Fruit fly (Drosophila melanogaster) whole organism, embryonic: ENCODE data around the gene Kr-h1.
A peak's percentile ranks its signal among the peaks of the same experiment; 100 is the strongest.

Source experiments
- Ada2b ChIP-seq: fragments of 200-800 bp; sonication (Bioruptor generic); IDR thresholded peaks from 2 replicates; pipeline ENCODE4 v1.3.6; 2022; ENCODE audit warnings: missing biosample characterization, missing genetic modification characterization
- Adf1 ChIP-seq: fragments of 200-800 bp; sonication (Bioruptor generic); IDR thresholded peaks from 2 replicates; pipeline ENCODE4 v1.3.6; 2022; ENCODE audit warnings: missing biosample characterization, missing genetic modification characterization
- Aef1 ChIP-seq: fragments of 200-800 bp; sonication (Bioruptor generic); IDR thresholded peaks from 3 replicates; pipeline ENCODE4 v1.3.6; 2022; ENCODE audit warnings: missing biosample characterization, missing genetic modification characterization
- Atf6 ChIP-seq: fragments of 200-800 bp; sonication (Bioruptor generic); IDR thresholded peaks from 2 replicates; pipeline ENCODE4 v1.3.6; 2022; ENCODE audit warnings: missing biosample characterization, missing genetic modification characterization
- B-H2 ChIP-seq: fragments of 200-800 bp; sonication (Bioruptor generic); optimal IDR thresholded peaks from 2 replicates; lab custom pipeline; 2018; ENCODE audit warnings: missing biosample characterization, mild to moderate bottlenecking, missing genetic modification characterization
- Bgb ChIP-seq: fragments of 200-800 bp; sonication (Bioruptor generic); IDR thresholded peaks from 2 replicates; pipeline ENCODE4 v1.3.6; 2022; ENCODE audit warnings: missing biosample characterization, missing genetic modification characterization; ENCODE audit not compliant: partially characterized antibody
- Blimp-1 ChIP-seq: fragments of 200-800 bp; sonication (Bioruptor generic); optimal IDR thresholded peaks from 3 replicates; lab custom pipeline; 2018; ENCODE audit warnings: missing biosample characterization, missing genetic modification characterization, mild to moderate bottlenecking, moderate library complexity, missing genetic modification reagents
- Bteb2 ChIP-seq: fragments of 200-800 bp; sonication (Bioruptor generic); optimal IDR thresholded peaks from 2 replicates; lab custom pipeline; 2016; ENCODE audit warnings: missing biosample characterization, missing genetic modification characterization
- CG12769 ChIP-seq: fragments of 200-800 bp; sonication (Bioruptor generic); optimal IDR thresholded peaks from 2 replicates; lab custom pipeline; 2019; ENCODE audit warnings: missing biosample characterization, mild to moderate bottlenecking, missing genetic modification characterization, moderate library complexity
- CG13894 ChIP-seq: fragments of 200-800 bp; sonication (Bioruptor generic); optimal IDR thresholded peaks from 3 replicates; lab custom pipeline; 2018; ENCODE audit warnings: missing biosample characterization, mild to moderate bottlenecking, missing genetic modification characterization, moderate library complexity
- CG17612 ChIP-seq: fragments of 200-800 bp; sonication (Bioruptor generic); IDR thresholded peaks from 2 replicates; pipeline ENCODE4 v1.3.6; 2022; ENCODE audit warnings: missing biosample characterization, missing genetic modification characterization
- CG18599 ChIP-seq: fragments of 200-800 bp; sonication (Bioruptor generic); optimal IDR thresholded peaks from 3 replicates; lab custom pipeline; 2017; ENCODE audit warnings: missing biosample characterization, missing genetic modification characterization, mild to moderate bottlenecking, moderate library complexity, missing genetic modification reagents
- CG18619 ChIP-seq: fragments of 200-800 bp; sonication (Bioruptor generic); optimal IDR thresholded peaks from 3 replicates; lab custom pipeline; 2017; ENCODE audit warnings: missing biosample characterization, mild to moderate bottlenecking, missing genetic modification characterization
- CG2678 ChIP-seq: fragments of 200-800 bp; sonication (Bioruptor generic); optimal IDR thresholded peaks from 3 replicates; lab custom pipeline; 2019; ENCODE audit warnings: missing biosample characterization, mild to moderate bottlenecking, missing genetic modification characterization, moderate library complexity
- CG31365 ChIP-seq: fragments of 200-800 bp; sonication (Bioruptor generic); optimal IDR thresholded peaks from 2 replicates; lab custom pipeline; 2018; ENCODE audit warnings: missing biosample characterization, mild to moderate bottlenecking, missing genetic modification characterization
- CG6765 ChIP-seq: fragments of 200-800 bp; sonication (Bioruptor generic); optimal IDR thresholded peaks from 3 replicates; lab custom pipeline; 2017; ENCODE audit warnings: missing biosample characterization, mild to moderate bottlenecking, missing genetic modification characterization
- CG8290 ChIP-seq, 3 experiments: fragments of 200-800 bp; sonication (Bioruptor generic); optimal IDR thresholded peaks; 2 replicates each; lab custom pipeline; 2016 to 2019; ENCODE audit warnings: missing biosample characterization in 3 of 3, missing genetic modification characterization in 3 of 3, mild to moderate bottlenecking in 2 of 3, moderate library complexity in 1 of 3
- E2f1 ChIP-seq: fragments of 200-800 bp; sonication (Bioruptor generic); IDR thresholded peaks from 2 replicates; pipeline ENCODE4 v1.3.6; 2022; ENCODE audit warnings: missing biosample characterization, missing genetic modification characterization
- MTF-1 ChIP-seq: fragments of 200-800 bp; sonication (Bioruptor generic); optimal IDR thresholded peaks from 2 replicates; lab custom pipeline; 2018; ENCODE audit warnings: missing biosample characterization, mild to moderate bottlenecking, missing genetic modification characterization, borderline replicate concordance
- Med ChIP-seq: fragments of 200-800 bp; sonication (Bioruptor generic); peaks from one replicate; lab custom pipeline; 2016; ENCODE audit warnings: missing biosample characterization, missing genetic modification characterization, mild to moderate bottlenecking, inconsistent platforms, moderate library complexity
- Nf-YB ChIP-seq: fragments of 200-800 bp; sonication (Bioruptor generic); optimal IDR thresholded peaks from 3 replicates; lab custom pipeline; 2019; ENCODE audit warnings: missing biosample characterization, mild to moderate bottlenecking, missing genetic modification characterization, moderate library complexity
- Oaz ChIP-seq: fragments of 200-800 bp; sonication (Bioruptor generic); IDR thresholded peaks from 2 replicates; pipeline ENCODE4 v1.3.6; 2022; ENCODE audit warnings: missing biosample characterization, missing genetic modification characterization
- Poxn ChIP-seq: fragments of 200-800 bp; sonication (Bioruptor generic); IDR thresholded peaks from 2 replicates; pipeline ENCODE4 v1.3.6; 2022; ENCODE audit warnings: missing biosample characterization, missing genetic modification characterization
- Trl ChIP-seq, 3 experiments: fragments of >200 bp in 2 of 3; fragments of 200-800 bp in 1 of 3; sonication (Bioruptor generic) in 1 of 3; optimal IDR thresholded peaks; 2 replicates in 1 of 3; 3 replicates in 2 of 3; lab custom pipeline; 2016 to 2017; ENCODE audit warnings: missing biosample characterization in 1 of 3, missing genetic modification characterization in 1 of 3
- abd-A ChIP-seq: fragments of 200-800 bp; sonication (Bioruptor generic); optimal IDR thresholded peaks from 3 replicates; lab custom pipeline; 2019; ENCODE audit warnings: missing biosample characterization, mild to moderate bottlenecking, missing genetic modification characterization, moderate library complexity
- az2 ChIP-seq: fragments of 200-800 bp; sonication (Bioruptor generic); optimal IDR thresholded peaks from 3 replicates; lab custom pipeline; 2016; ENCODE audit warnings: missing biosample characterization, missing genetic modification characterization
- bcd ChIP-seq: fragments of 200-800 bp; sonication (Bioruptor generic); optimal IDR thresholded peaks from 2 replicates; lab custom pipeline; 2017; ENCODE audit warnings: missing biosample characterization, mild to moderate bottlenecking, missing genetic modification characterization
- chinmo ChIP-seq: fragments of 200-800 bp; sonication (Bioruptor generic); IDR thresholded peaks from 4 replicates; pipeline ENCODE4 v1.3.6; 2022; ENCODE audit warnings: missing biosample characterization, missing genetic modification characterization; ENCODE audit not compliant: partially characterized antibody
- ci ChIP-seq: fragments of 200-800 bp; sonication (Bioruptor generic); IDR thresholded peaks from 3 replicates; pipeline ENCODE4 v1.3.6; 2022; ENCODE audit warnings: missing biosample characterization, missing genetic modification characterization
- crol ChIP-seq: fragments of 200-800 bp; sonication (Bioruptor generic); IDR thresholded peaks from 2 replicates; pipeline ENCODE4 v1.3.6; 2022; ENCODE audit warnings: missing biosample characterization, missing genetic modification characterization
- eyg ChIP-seq: fragments of 200-800 bp; sonication (Bioruptor generic); optimal IDR thresholded peaks from 3 replicates; lab custom pipeline; 2016; ENCODE audit warnings: missing biosample characterization, missing genetic modification characterization
- ftz-f1 ChIP-seq: fragments of 200-800 bp; sonication (Bioruptor generic); optimal IDR thresholded peaks from 2 replicates; lab custom pipeline; 2016; ENCODE audit warnings: missing biosample characterization, missing genetic modification characterization
- hkb ChIP-seq, 2 experiments: fragments of 200-800 bp in 1 of 2; fragments of >200 bp in 1 of 2; sonication (Bioruptor generic) in 1 of 2; IDR thresholded peaks in 1 of 2; optimal IDR thresholded peaks in 1 of 2; 2 replicates each; pipeline versions ENCODE4 v1.3.6 to Lab custom; 2017 to 2022; ENCODE audit warnings: missing biosample characterization in 1 of 2, missing genetic modification characterization in 1 of 2
- kni ChIP-seq: fragments of 200-800 bp; sonication (Bioruptor generic); optimal IDR thresholded peaks from 3 replicates; lab custom pipeline; 2017; ENCODE audit warnings: mild to moderate bottlenecking, missing biosample characterization, missing genetic modification reagents, missing genetic modification characterization
- mirr ChIP-seq: fragments of 200-800 bp; sonication (Bioruptor generic); optimal IDR thresholded peaks from 3 replicates; lab custom pipeline; 2018; ENCODE audit warnings: missing biosample characterization, mild to moderate bottlenecking, missing genetic modification characterization
- nerfin-2 ChIP-seq: fragments of 200-800 bp; sonication (Bioruptor generic); IDR thresholded peaks from 2 replicates; pipeline ENCODE4 v1.3.6; 2022; ENCODE audit warnings: missing biosample characterization, missing genetic modification characterization; ENCODE audit not compliant: partially characterized antibody
- onecut ChIP-seq: fragments of 200-800 bp; sonication (Bioruptor generic); IDR thresholded peaks from 2 replicates; pipeline ENCODE4 v1.3.6; 2022; ENCODE audit warnings: missing biosample characterization, missing genetic modification characterization
- p53 ChIP-seq: fragments of 200-800 bp; sonication (Bioruptor generic); optimal IDR thresholded peaks from 2 replicates; lab custom pipeline; 2016; ENCODE audit warnings: missing biosample characterization, missing genetic modification characterization
- pan ChIP-seq, 4 experiments: fragments of >200 bp in 3 of 4; fragments of 200-800 bp in 1 of 4; sonication (Bioruptor generic) in 1 of 4; optimal IDR thresholded peaks in 3 of 4; IDR thresholded peaks in 1 of 4; 2 replicates each; pipeline versions ENCODE4 v1.3.6 to Lab custom; 2017 to 2022; ENCODE audit warnings: missing biosample characterization in 2 of 4, missing genetic modification characterization in 2 of 4, mixed read lengths in 1 of 4
- pfk ChIP-seq: fragments of 200-800 bp; sonication (Bioruptor generic); optimal IDR thresholded peaks from 2 replicates; lab custom pipeline; 2018; ENCODE audit warnings: missing biosample characterization, mild to moderate bottlenecking, missing genetic modification characterization, moderate library complexity
- pita ChIP-seq: fragments of 200-800 bp; sonication (Bioruptor generic); optimal IDR thresholded peaks from 2 replicates; lab custom pipeline; 2017; ENCODE audit warnings: missing biosample characterization, mild to moderate bottlenecking, missing genetic modification characterization
- repo ChIP-seq: fragments of 200-800 bp; sonication (Bioruptor generic); optimal IDR thresholded peaks from 2 replicates; lab custom pipeline; 2016; ENCODE audit warnings: missing biosample characterization, missing genetic modification characterization
- rib ChIP-seq: fragments of 200-800 bp; sonication (Bioruptor generic); IDR thresholded peaks from 2 replicates; pipeline ENCODE4 v1.3.6; 2022; ENCODE audit warnings: missing biosample characterization, missing genetic modification characterization
- sd ChIP-seq: fragments of 200-800 bp; sonication (Bioruptor generic); optimal IDR thresholded peaks from 3 replicates; lab custom pipeline; 2018; ENCODE audit warnings: missing biosample characterization, mild to moderate bottlenecking, missing genetic modification characterization, moderate library complexity
- sim ChIP-seq: fragments of 200-800 bp; sonication (Bioruptor generic); IDR thresholded peaks from 2 replicates; pipeline ENCODE4 v1.3.6; 2022; ENCODE audit warnings: missing biosample characterization, missing genetic modification characterization
- sqz ChIP-seq: fragments of 200-800 bp; sonication (Bioruptor generic); optimal IDR thresholded peaks from 3 replicates; lab custom pipeline; 2018; ENCODE audit warnings: missing biosample characterization, mild to moderate bottlenecking, missing genetic modification characterization
- sug ChIP-seq: fragments of 200-800 bp; optimal IDR thresholded peaks from 2 replicates; lab custom pipeline; 2019; ENCODE audit warnings: missing biosample characterization, mild to moderate bottlenecking, missing genetic modification characterization, moderate library complexity
- vvl ChIP-seq: fragments of 200-800 bp; sonication (Bioruptor generic); IDR thresholded peaks from 2 replicates; pipeline ENCODE4 v1.3.6; 2022; ENCODE audit warnings: missing biosample characterization, missing genetic modification characterization

Gene Kr-h1

dm6 chr2L:6090365-6090764 is 8.0 kb downstream of the Kr-h1 start:
- TF ChIP-seq CG12769 (tag; lab: Kevin White, UChicago) (peak; percentile 92), Bteb2 (GFP tag; lab: Kevin White, UChicago) (no peak), eyg (GFP tag; lab: Kevin White, UChicago) (no peak), B-H2 (GFP tag; lab: Kevin White, UChicago) (peak; percentile 16), Ada2b (GFP tag; lab: Robert Waterston, UW) (no peak), MTF-1 (GFP tag; lab: Kevin White, UChicago) (no peak), ci (GFP tag; lab: Robert Waterston, UW) (peak; percentile 26; the same call in 1 of the 3 replicates), sqz (peak; percentile 15), rib (peak; percentile 69; the same call in 1 of the 2 replicates), nerfin-2 (GFP tag; lab: Robert Waterston, UW) (0 out of 2 replicates have a peak, but pooled peaks have one; percentile 8), sug (peak; percentile 60), Trl (optimal IDR thresholded peaks at IDR 0.05; lab: Kevin White, UChicago) (peak in 1 of 2 experiments; percentile 7), Trl (GFP tag; optimal IDR thresholded peaks at IDR 0.05; lab: Kevin White, UChicago) (no peak), abd-A (tag; lab: Kevin White, UChicago) (peak; percentile 75), repo (GFP tag; lab: Kevin White, UChicago) (no peak), CG2678 (tag; lab: Kevin White, UChicago) (peak; percentile 26), mirr (GFP tag; lab: Kevin White, UChicago) (peak; percentile 64), ftz-f1 (peak; percentile 27), CG18599 (GFP tag; lab: Kevin White, UChicago) (no peak), vvl (GFP tag; lab: Robert Waterston, UW) (peak; percentile 19; the same call in 1 of the 2 replicates), crol (GFP tag; lab: Robert Waterston, UW) (peak; percentile 79), Nf-YB (GFP tag; lab: Kevin White, UChicago) (no peak), sim (GFP tag; lab: Robert Waterston, UW) (no peak), onecut (GFP tag; lab: Robert Waterston, UW) (0 out of 2 replicates have a peak, but pooled peaks have one; percentile 2), E2f1 (no peak), CG31365 (tag; lab: Kevin White, UChicago) (no peak), Med (peak; percentile 67), Aef1 (peak; percentile 64), Bgb (GFP tag; lab: Robert Waterston, UW) (peak; percentile 16; the same call in 1 of the 2 replicates), sd (tag; lab: Kevin White, UChicago) (peak; percentile 81), CG6765 (no peak), hkb (optimal IDR thresholded peaks at IDR 0.05; lab: Kevin White, UChicago) (no peak), hkb (GFP tag; IDR thresholded peaks at IDR 0.05; lab: Robert Waterston, UW) (no peak), Oaz (GFP tag; lab: Robert Waterston, UW) (no peak), chinmo (GFP tag; lab: Robert Waterston, UW) (peak; percentile 86; the same call in 2 of the 4 replicates), az2 (GFP tag; lab: Kevin White, UChicago) (no peak), CG18619 (GFP tag; lab: Kevin White, UChicago) (no peak), CG17612 (GFP tag; lab: Robert Waterston, UW) (no peak), pan (optimal IDR thresholded peaks at IDR 0.05; lab: Kevin White, UChicago) (no peak), pan (GFP tag; optimal IDR thresholded peaks at IDR 0.05 in 1 of 2, IDR thresholded peaks at IDR 0.05 in 1 of 2) (peak in 1 of 2 experiments; percentile 20), pita (no peak), bcd (GFP tag; lab: Kevin White, UChicago) (no peak), p53 (GFP tag; lab: Kevin White, UChicago) (no peak), kni (peak; percentile 87), pfk (GFP tag; lab: Kevin White, UChicago) (no peak), Blimp-1 (GFP tag; lab: Kevin White, UChicago) (peak; percentile 69), Atf6 (GFP tag; lab: Robert Waterston, UW) (no peak), Poxn (GFP tag; lab: Robert Waterston, UW) (no peak), CG13894 (tag; lab: Kevin White, UChicago) (peak; percentile 28), Adf1 (GFP tag; lab: Robert Waterston, UW) (peak; percentile 59; the same call in 1 of the 2 replicates), CG8290 (GFP tag; optimal IDR thresholded peaks at IDR 0.05; lab: Kevin White, UChicago) (no peak), CG8290 (tag; optimal IDR thresholded peaks at IDR 0.05; lab: Kevin White, UChicago) (peak in 1 of 2 experiments; percentile 30)
